Fruit fly (Drosophila melanogaster) whole organism, adult: Measurements from ENCODE around the gene CG43249.

Experiments used
- CG12768 ChIP-seq: fragments of 200-800 bp; sonication (Bioruptor generic); optimal IDR thresholded peaks from 2 replicates; lab custom pipeline; 2017; ENCODE audit warnings: missing biosample characterization, missing genetic modification characterization, mild to moderate bottlenecking, moderate library complexity, missing genetic modification reagents
- CG14711 ChIP-seq: fragments of 200-800 bp; sonication (Bioruptor generic); optimal IDR thresholded peaks from 2 replicates; lab custom pipeline; 2018; ENCODE audit warnings: missing biosample characterization, mild to moderate bottlenecking, missing genetic modification characterization, moderate library complexity
- CG1620 ChIP-seq: fragments of 200-800 bp; sonication (Bioruptor generic); optimal IDR thresholded peaks from 2 replicates; lab custom pipeline; 2016; ENCODE audit warnings: missing biosample characterization, missing genetic modification characterization
- CG5204 ChIP-seq: fragments of 200-800 bp; sonication (Bioruptor generic); optimal IDR thresholded peaks from 2 replicates; lab custom pipeline; 2016; ENCODE audit warnings: missing biosample characterization, missing genetic modification characterization
- CG7045 ChIP-seq: fragments of 200-800 bp; sonication (Bioruptor generic); optimal IDR thresholded peaks from 2 replicates; lab custom pipeline; 2017; ENCODE audit warnings: missing biosample characterization, mild to moderate bottlenecking, missing genetic modification characterization
- Mnt ChIP-seq: fragments of 200-800 bp; sonication (Bioruptor generic); optimal IDR thresholded peaks from 2 replicates; lab custom pipeline; 2016; ENCODE audit warnings: missing biosample characterization, mild to moderate bottlenecking, missing genetic modification characterization
- cic ChIP-seq: fragments of 200-800 bp; sonication (Bioruptor generic); optimal IDR thresholded peaks from 2 replicates; lab custom pipeline; 2017; ENCODE audit warnings: missing biosample characterization, mild to moderate bottlenecking, missing genetic modification characterization, moderate library complexity
- cnc ChIP-seq, 2 experiments: fragments of >200 bp; optimal IDR thresholded peaks; 2 replicates each; lab custom pipeline; 2017
- kay ChIP-seq: fragments of 200-800 bp; sonication (Bioruptor generic); peaks from one replicate; lab custom pipeline; 2016; ENCODE audit warnings: missing biosample characterization, missing genetic modification characterization, borderline replicate concordance
- ovo ChIP-seq: fragments of 200-800 bp; sonication (Bioruptor generic); optimal IDR thresholded peaks from 2 replicates; lab custom pipeline; 2016; ENCODE audit warnings: missing biosample characterization, missing genetic modification characterization
- pad ChIP-seq: fragments of 200-800 bp; sonication (Bioruptor generic); optimal IDR thresholded peaks from 3 replicates; lab custom pipeline; 2017; ENCODE audit warnings: missing biosample characterization, missing genetic modification characterization, mild to moderate bottlenecking, moderate library complexity, missing genetic modification reagents
- tj ChIP-seq: fragments of 200-800 bp; sonication (Bioruptor generic); optimal IDR thresholded peaks from 3 replicates; lab custom pipeline; 2017; ENCODE audit warnings: missing biosample characterization, mild to moderate bottlenecking, missing genetic modification characterization, moderate library complexity

DNA sequence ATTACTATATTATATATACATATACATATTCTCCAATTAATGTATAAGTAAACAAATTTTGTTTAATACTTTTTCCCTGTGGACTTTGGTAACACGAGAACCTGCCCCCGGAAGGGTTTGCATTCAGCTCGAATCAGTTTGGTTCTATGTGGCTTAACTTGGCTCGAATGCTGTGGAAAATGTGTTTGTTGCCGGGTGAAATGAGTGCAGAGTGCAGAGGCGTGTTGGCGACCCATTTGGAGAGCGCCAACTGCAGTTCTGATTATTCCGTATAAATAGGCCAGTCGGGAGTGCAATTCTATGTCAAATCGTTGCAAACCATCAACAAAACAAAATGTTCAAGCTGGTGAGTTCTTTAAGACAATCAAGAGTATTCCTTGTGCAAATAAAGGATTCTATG is 13.6 kb downstream of the CG43249 start, which contains the start of gene Nplp3:
- no peak for TF ChIP-seq kay (GFP tag; lab: Kevin White, UChicago)
- TF ChIP-seq CG14711 (tag; lab: Kevin White, UChicago), result no peak
- no peak for TF ChIP-seq CG7045 (GFP tag; lab: Kevin White, UChicago)
- TF ChIP-seq CG5204 (GFP tag; lab: Kevin White, UChicago), result no peak
- no peak for TF ChIP-seq cic (GFP tag; lab: Kevin White, UChicago)
- no peak for TF ChIP-seq pad (GFP tag; lab: Kevin White, UChicago)
- TF ChIP-seq tj (GFP tag; lab: Kevin White, UChicago), result no peak
- no peak for TF ChIP-seq Mnt (GFP tag; lab: Kevin White, UChicago)
- TF ChIP-seq CG12768 (GFP tag; lab: Kevin White, UChicago), result no peak
- TF ChIP-seq cnc (optimal IDR thresholded peaks at IDR 0.05; lab: Kevin White, UChicago), result no peak
- no peak for TF ChIP-seq ovo
- TF ChIP-seq CG1620 (GFP tag; lab: Kevin White, UChicago), result no peak
